Fruit fly (Drosophila melanogaster) whole organism, embryonic: ENCODE results near the gene hob.

Source experiments
- Aef1 ChIP-seq: fragments of 200-800 bp; sonication (Bioruptor generic); IDR thresholded peaks from 3 replicates; pipeline ENCODE4 v1.3.6; 2022; ENCODE audit warnings: missing biosample characterization, missing genetic modification characterization
- Awh ChIP-seq: fragments of 200-800 bp; sonication (Bioruptor generic); IDR thresholded peaks from 2 replicates; pipeline ENCODE4, ENCODE4 v1.3.6; 2022; ENCODE audit warnings: missing biosample characterization, missing genetic modification characterization
- Bteb2 ChIP-seq: fragments of 200-800 bp; sonication (Bioruptor generic); optimal IDR thresholded peaks from 2 replicates; lab custom pipeline; 2016; ENCODE audit warnings: missing biosample characterization, missing genetic modification characterization
- CG10267 ChIP-seq: fragments of 200-800 bp; sonication (Bioruptor generic); optimal IDR thresholded peaks from 2 replicates; lab custom pipeline; 2018; ENCODE audit warnings: missing biosample characterization, mild to moderate bottlenecking, missing genetic modification characterization, moderate library complexity
- CG12744 ChIP-seq: fragments of 200-800 bp; sonication (Bioruptor generic); optimal IDR thresholded peaks from 2 replicates; lab custom pipeline; 2016; ENCODE audit warnings: missing biosample characterization, missing genetic modification characterization
- CG13296 ChIP-seq: fragments of 200-800 bp; sonication (Bioruptor generic); optimal IDR thresholded peaks from 3 replicates; lab custom pipeline; 2018; ENCODE audit warnings: missing biosample characterization, mild to moderate bottlenecking, missing genetic modification characterization
- CG15073 ChIP-seq: fragments of 200-800 bp; sonication (Bioruptor generic); optimal IDR thresholded peaks from 2 replicates; lab custom pipeline; 2016; ENCODE audit warnings: missing biosample characterization, missing genetic modification characterization
- CG15269 ChIP-seq: fragments of 200-800 bp; sonication (Bioruptor generic); optimal IDR thresholded peaks from 2 replicates; lab custom pipeline; 2018; ENCODE audit warnings: missing biosample characterization, mild to moderate bottlenecking, missing genetic modification characterization, moderate library complexity
- CG1529 ChIP-seq: fragments of 200-800 bp; sonication (Bioruptor generic); optimal IDR thresholded peaks from 3 replicates; lab custom pipeline; 2018; ENCODE audit warnings: missing biosample characterization, missing genetic modification characterization
- CG16779 ChIP-seq: fragments of 200-800 bp; sonication (Bioruptor generic); IDR thresholded peaks from 2 replicates; pipeline ENCODE4 v1.3.6; 2022; ENCODE audit warnings: missing biosample characterization, missing genetic modification characterization
- CG32772 ChIP-seq: fragments of 200-800 bp; sonication (Bioruptor generic); IDR thresholded peaks from 2 replicates; pipeline ENCODE4 v1.3.6; 2022; ENCODE audit warnings: missing biosample characterization, missing genetic modification characterization
- CG34376 ChIP-seq: fragments of 200-800 bp; sonication (Bioruptor generic); optimal IDR thresholded peaks from 2 replicates; lab custom pipeline; 2018; ENCODE audit warnings: missing biosample characterization, mild to moderate bottlenecking, missing genetic modification characterization
- CG3847 ChIP-seq: fragments of 200-800 bp; sonication (Bioruptor generic); IDR thresholded peaks from 2 replicates; pipeline ENCODE4 v1.3.6; 2022; ENCODE audit warnings: missing biosample characterization, missing genetic modification characterization
- CG6854 ChIP-seq: fragments of 200-800 bp; sonication (Bioruptor generic); optimal IDR thresholded peaks from 3 replicates; lab custom pipeline; 2017; ENCODE audit warnings: missing biosample characterization, mild to moderate bottlenecking, missing genetic modification characterization
- CG8089 ChIP-seq: fragments of 200-800 bp; sonication (Bioruptor generic); optimal IDR thresholded peaks from 3 replicates; lab custom pipeline; 2016; ENCODE audit warnings: missing biosample characterization, missing genetic modification characterization
- CG9437 ChIP-seq: fragments of 200-800 bp; sonication (Bioruptor generic); optimal IDR thresholded peaks from 2 replicates; lab custom pipeline; 2018; ENCODE audit warnings: missing biosample characterization, mild to moderate bottlenecking, missing genetic modification characterization
- CG9817 ChIP-seq: fragments of 200-800 bp; sonication (Bioruptor generic); optimal IDR thresholded peaks from 2 replicates; lab custom pipeline; 2018; ENCODE audit warnings: missing biosample characterization, mild to moderate bottlenecking, missing genetic modification characterization, moderate library complexity
- CG9876 ChIP-seq: fragments of 200-800 bp; sonication (Bioruptor generic); optimal IDR thresholded peaks from 2 replicates; lab custom pipeline; 2016; ENCODE audit warnings: missing biosample characterization, missing genetic modification characterization
- E2f2 ChIP-seq: fragments of 200-800 bp; sonication (Bioruptor generic); IDR thresholded peaks from 2 replicates; pipeline ENCODE4 v1.3.6; 2022; ENCODE audit warnings: missing biosample characterization, missing genetic modification characterization
- Fer3 ChIP-seq: fragments of 200-800 bp; sonication (Bioruptor generic); optimal IDR thresholded peaks from 2 replicates; lab custom pipeline; 2018; ENCODE audit warnings: missing biosample characterization, mild to moderate bottlenecking, missing genetic modification characterization, moderate library complexity
- H2.0 ChIP-seq: fragments of 200-800 bp; sonication (Bioruptor generic); IDR thresholded peaks from 2 replicates; pipeline ENCODE4 v1.3.6; 2022; ENCODE audit warnings: missing biosample characterization, missing genetic modification characterization
- HLHmδ ChIP-seq: fragments of 200-800 bp; sonication (Bioruptor generic); optimal IDR thresholded peaks from 2 replicates; lab custom pipeline; 2018; ENCODE audit warnings: missing biosample characterization, mild to moderate bottlenecking, missing genetic modification characterization, moderate library complexity
- Med ChIP-seq: fragments of 200-800 bp; sonication (Bioruptor generic); peaks from one replicate; lab custom pipeline; 2016; ENCODE audit warnings: missing biosample characterization, missing genetic modification characterization, mild to moderate bottlenecking, inconsistent platforms, moderate library complexity
- Mes4 ChIP-seq: fragments of 200-800 bp; sonication (Bioruptor generic); optimal IDR thresholded peaks from 2 replicates; lab custom pipeline; 2016; ENCODE audit warnings: missing biosample characterization, missing genetic modification characterization
- Rx ChIP-seq: fragments of 200-800 bp; sonication (Bioruptor generic); IDR thresholded peaks from 2 replicates; pipeline ENCODE4 v1.3.6; 2022; ENCODE audit warnings: missing biosample characterization, missing genetic modification characterization
- Sox102F ChIP-seq: fragments of 200-800 bp; sonication (Bioruptor generic); optimal IDR thresholded peaks from 2 replicates; lab custom pipeline; 2018; ENCODE audit warnings: missing biosample characterization, mild to moderate bottlenecking, missing genetic modification characterization, moderate library complexity
- Sry-δ ChIP-seq: fragments of 200-800 bp; sonication (Bioruptor generic); optimal IDR thresholded peaks from 2 replicates; lab custom pipeline; 2016; ENCODE audit warnings: missing biosample characterization, missing genetic modification characterization
- Stat92E ChIP-seq, 3 experiments: fragments of >200 bp in 2 of 3; fragments of 200-800 bp in 1 of 3; sonication (Bioruptor generic) in 1 of 3; optimal IDR thresholded peaks; 2 replicates each; lab custom pipeline; 2017 to 2019; ENCODE audit warnings: missing biosample characterization in 3 of 3, missing genetic modification characterization in 3 of 3, mild to moderate bottlenecking in 1 of 3, moderate library complexity in 1 of 3
- Xbp1 ChIP-seq: fragments of 200-800 bp; sonication (Bioruptor generic); optimal IDR thresholded peaks from 3 replicates; lab custom pipeline; 2016; ENCODE audit warnings: missing biosample characterization, mild to moderate bottlenecking, missing genetic modification characterization
- ab ChIP-seq: fragments of 200-800 bp; sonication (Bioruptor generic); optimal IDR thresholded peaks from 2 replicates; lab custom pipeline; 2016; ENCODE audit warnings: missing biosample characterization, missing genetic modification characterization
- bsh ChIP-seq, 2 experiments: fragments of 200-800 bp; sonication (Bioruptor generic); optimal IDR thresholded peaks; 2 replicates each; lab custom pipeline; 2017 to 2018; ENCODE audit warnings: mild to moderate bottlenecking in 2 of 2, missing biosample characterization in 2 of 2, missing genetic modification characterization in 2 of 2, moderate library complexity in 1 of 2
- ci ChIP-seq: fragments of 200-800 bp; sonication (Bioruptor generic); IDR thresholded peaks from 3 replicates; pipeline ENCODE4 v1.3.6; 2022; ENCODE audit warnings: missing biosample characterization, missing genetic modification characterization
- emc ChIP-seq: fragments of 200-800 bp; sonication (Bioruptor generic); optimal IDR thresholded peaks from 2 replicates; lab custom pipeline; 2016; ENCODE audit warnings: missing biosample characterization, missing genetic modification characterization
- fd3F ChIP-seq: fragments of 200-800 bp; sonication (Bioruptor generic); optimal IDR thresholded peaks from 2 replicates; lab custom pipeline; 2018; ENCODE audit warnings: missing biosample characterization, mild to moderate bottlenecking, missing genetic modification characterization, moderate library complexity
- ftz-f1 ChIP-seq: fragments of 200-800 bp; sonication (Bioruptor generic); optimal IDR thresholded peaks from 2 replicates; lab custom pipeline; 2016; ENCODE audit warnings: missing biosample characterization, missing genetic modification characterization
- fu2 ChIP-seq: fragments of 200-800 bp; sonication (Bioruptor generic); optimal IDR thresholded peaks from 2 replicates; lab custom pipeline; 2016; ENCODE audit warnings: missing biosample characterization, missing genetic modification characterization
- hbn ChIP-seq: fragments of 200-800 bp; sonication (Bioruptor generic); IDR thresholded peaks from 2 replicates; pipeline ENCODE4 v1.3.6; 2022; ENCODE audit warnings: missing biosample characterization, missing genetic modification characterization; ENCODE audit not compliant: partially characterized antibody
- ind ChIP-seq: fragments of 200-800 bp; sonication (Bioruptor generic); optimal IDR thresholded peaks from 3 replicates; lab custom pipeline; 2016; ENCODE audit warnings: missing biosample characterization, missing genetic modification characterization
- mld ChIP-seq: fragments of 200-800 bp; sonication (Bioruptor generic); IDR thresholded peaks from 3 replicates; pipeline ENCODE4 v1.3.6; 2022; ENCODE audit warnings: missing biosample characterization, missing genetic modification characterization; ENCODE audit not compliant: partially characterized antibody
- nmo ChIP-seq: fragments of 200-800 bp; sonication (Bioruptor generic); optimal IDR thresholded peaks from 2 replicates; lab custom pipeline; 2018; ENCODE audit warnings: missing biosample characterization, mild to moderate bottlenecking, missing genetic modification characterization, moderate library complexity
- odd ChIP-seq: fragments of 200-800 bp; sonication (Bioruptor generic); optimal IDR thresholded peaks from 2 replicates; lab custom pipeline; 2017; ENCODE audit warnings: missing biosample characterization, mild to moderate bottlenecking, missing genetic modification characterization
- shn ChIP-seq: fragments of 200-800 bp; sonication (Bioruptor generic); optimal IDR thresholded peaks from 3 replicates; lab custom pipeline; 2016; ENCODE audit warnings: missing biosample characterization, missing genetic modification characterization
- sisA ChIP-seq: fragments of 200-800 bp; sonication (Bioruptor generic); IDR thresholded peaks from 2 replicates; pipeline ENCODE4 v1.3.6; 2022; ENCODE audit warnings: missing biosample characterization, missing genetic modification characterization
- slou ChIP-seq: fragments of 200-800 bp; sonication (Bioruptor generic); optimal IDR thresholded peaks from 3 replicates; lab custom pipeline; 2016; ENCODE audit warnings: missing biosample characterization, missing genetic modification characterization
- stc ChIP-seq: fragments of 200-800 bp; sonication (Bioruptor generic); IDR thresholded peaks from 2 replicates; pipeline ENCODE4 v1.3.6; 2022; ENCODE audit warnings: missing biosample characterization, missing genetic modification characterization
- tap ChIP-seq: fragments of 200-800 bp; optimal IDR thresholded peaks from 3 replicates; lab custom pipeline; 2019; ENCODE audit warnings: missing biosample characterization, mild to moderate bottlenecking, missing genetic modification characterization, moderate library complexity
- trem ChIP-seq: fragments of 200-800 bp; optimal IDR thresholded peaks from 3 replicates; lab custom pipeline; 2019; ENCODE audit warnings: missing biosample characterization, mild to moderate bottlenecking, missing genetic modification characterization, moderate library complexity
- twi ChIP-seq: fragments of 200-800 bp; optimal IDR thresholded peaks from 2 replicates; lab custom pipeline; 2019; ENCODE audit warnings: missing biosample characterization, mild to moderate bottlenecking, missing genetic modification characterization, moderate library complexity
- unc-4 ChIP-seq: fragments of 200-800 bp; sonication (Bioruptor generic); IDR thresholded peaks from 2 replicates; pipeline ENCODE4 v1.3.6; 2022; ENCODE audit warnings: missing biosample characterization, missing genetic modification characterization; ENCODE audit not compliant: partially characterized antibody
- unpg ChIP-seq: fragments of 200-800 bp; sonication (Bioruptor generic); optimal IDR thresholded peaks from 3 replicates; lab custom pipeline; 2018; ENCODE audit warnings: missing biosample characterization, mild to moderate bottlenecking, missing genetic modification characterization, moderate library complexity

hob gene

dm6 chr3L:3178530-3179096 is 40.1 kb downstream of the hob start, which contains the start of the genes MnM and Girdin (continued):
- TF ChIP-seq CG13296 (GFP tag; lab: Kevin White, UChicago) (no peak), ab (GFP tag; lab: Kevin White, UChicago) (peak; percentile 45), Xbp1 (peak; percentile 79), Bteb2 (peak; percentile 69), CG15269 (tag; lab: Kevin White, UChicago) (no peak), CG15073 (GFP tag; lab: Kevin White, UChicago) (no peak), sisA (GFP tag; lab: Robert Waterston, UW) (peak; percentile 56), Rx (no peak), nmo (peak; percentile 87), CG1529 (GFP tag; lab: Kevin White, UChicago) (no peak), H2.0 (GFP tag; lab: Robert Waterston, UW) (0 out of 2 replicates have a peak, but pooled peaks have one; percentile 8), CG12744 (peak; percentile 25), HLHmδ (no peak), tap (no peak), emc (peak; percentile 26), trem (peak; percentile 91), unpg (GFP tag; lab: Kevin White, UChicago) (no peak), slou (GFP tag; lab: Kevin White, UChicago) (no peak), unc-4 (GFP tag; lab: Robert Waterston, UW) (peak; percentile 87), Stat92E (GFP tag; optimal IDR thresholded peaks at IDR 0.05; lab: Kevin White, UChicago) (no peak), Aef1 (0 out of 3 replicates have a peak, but pooled peaks have one; percentile 21), twi (tag; lab: Kevin White, UChicago) (peak; percentile 43), CG3847 (GFP tag; lab: Robert Waterston, UW) (peak; percentile 73), CG8089 (GFP tag; lab: Kevin White, UChicago) (peak; percentile 64), odd (no peak), Awh (GFP tag; lab: Robert Waterston, UW) (no peak), bsh (GFP tag; optimal IDR thresholded peaks at IDR 0.05; lab: Kevin White, UChicago) (peak in 1 of 2 experiments; percentile 41), stc (GFP tag; lab: Robert Waterston, UW) (no peak), Fer3 (no peak), CG6854 (GFP tag; lab: Kevin White, UChicago) (no peak), mld (GFP tag; lab: Robert Waterston, UW) (peak; percentile 60; the same call in 1 of the 3 replicates), shn (GFP tag; lab: Kevin White, UChicago) (peak; percentile 87), ind (peak; percentile 76), Sry-δ (GFP tag; lab: Kevin White, UChicago) (peak; percentile 100), CG9817 (tag; lab: Kevin White, UChicago) (peak; percentile 67), hbn (GFP tag; lab: Robert Waterston, UW) (peak; percentile 75), ftz-f1 (GFP tag; lab: Kevin White, UChicago) (no peak), fu2 (GFP tag; lab: Kevin White, UChicago) (peak; percentile 82), CG10267 (peak; percentile 55), fd3F (GFP tag; lab: Kevin White, UChicago) (peak; percentile 43), CG32772 (peak; percentile 44; the same call in 1 of the 2 replicates), CG9876 (GFP tag; lab: Kevin White, UChicago) (peak; percentile 60), Mes4 (GFP tag; lab: Kevin White, UChicago) (peak; percentile 50), Sox102F (GFP tag; lab: Kevin White, UChicago) (no peak), ci (GFP tag; lab: Robert Waterston, UW) (peak; percentile 53; the same call in 1 of the 3 replicates), CG34376 (GFP tag; lab: Kevin White, UChicago) (peak; percentile 58), Med (peak; percentile 94), CG16779 (GFP tag; lab: Robert Waterston, UW) (no peak), E2f2 (peak; percentile 84), CG9437 (GFP tag; lab: Kevin White, UChicago) (no peak)
